Worm (Caenorhabditis elegans) whole organism, early embryonic: ENCODE data around the gene sma-5.

ENCODE experiments used
- aly-1 ChIP-seq: sonication (generic microtip); optimal IDR thresholded peaks from 2 replicates; lab custom pipeline; 2016; ENCODE audit warnings: missing genetic modification characterization, missing compliant biosample characterization
- ama-1 ChIP-seq: fragments of 150-350 bp; optimal IDR thresholded peaks from 2 replicates; lab custom pipeline; 2014
- ceh-36 ChIP-seq: sonication (generic microtip); optimal IDR thresholded peaks from 2 replicates; lab custom pipeline; 2016; ENCODE audit warnings: missing genetic modification characterization, inconsistent platforms, missing compliant biosample characterization

ce11 chrX:11974629-11975085 is 30.7 kb downstream of the sma-5 start, which contains the start of gene set-6:
- TF ChIP-seq ama-1 (lab: Kevin White, UChicago): no peak
- no peak for TF ChIP-seq ceh-36 (tag; lab: Kevin White, UChicago)
- TF ChIP-seq aly-1 (tag; lab: Kevin White, UChicago): no peak
